Fruit fly (Drosophila melanogaster): ENCODE results near the gene Uba4.

Gene Uba4

dm6 chr2L:8517256-8517694, at the start of gene Uba4, which contains the start of gene mRpL51:
Uba4 (plus strand) TSS chr2L:8517411.
mRpL51 (minus strand) TSS chr2L:8517380.
- TF ChIP-seq usp (GFP tag; optimal IDR thresholded peaks at IDR 0.05) (no peak), EcR (GFP tag; optimal IDR thresholded peaks at IDR 0.05) (no peak), pan (optimal IDR thresholded peaks at IDR 0.05) (no peak), Dll (optimal IDR thresholded peaks at IDR 0.05) (no peak), CG8478 (optimal IDR thresholded peaks at IDR 0.05) (no peak), psq (optimal IDR thresholded peaks at IDR 0.05) (no peak)

dm6 chr2L:8468929-8469681, 48.1 kb upstream of the Uba4 start:
- TF ChIP-seq CG8478 (optimal IDR thresholded peaks at IDR 0.05): no peak
- no peak for TF ChIP-seq psq (optimal IDR thresholded peaks at IDR 0.05)
- TF ChIP-seq Dll (optimal IDR thresholded peaks at IDR 0.05): no peak
- TF ChIP-seq EcR (GFP tag; optimal IDR thresholded peaks at IDR 0.05): no peak
- TF ChIP-seq pan (optimal IDR thresholded peaks at IDR 0.05): no peak
- no peak for TF ChIP-seq usp (GFP tag; optimal IDR thresholded peaks at IDR 0.05)

dm6 chr2L:8471667-8472066, 45.5 kb upstream of the Uba4 start:
- no peak for TF ChIP-seq Dll (optimal IDR thresholded peaks at IDR 0.05)
- no peak for TF ChIP-seq pan (optimal IDR thresholded peaks at IDR 0.05)
- no peak for TF ChIP-seq usp (GFP tag; optimal IDR thresholded peaks at IDR 0.05)
- no peak for TF ChIP-seq psq (optimal IDR thresholded peaks at IDR 0.05)
- TF ChIP-seq CG8478 (optimal IDR thresholded peaks at IDR 0.05): no peak
- TF ChIP-seq EcR (GFP tag; optimal IDR thresholded peaks at IDR 0.05): no peak

dm6 chr2L:8473448-8473847, 43.8 kb upstream of the Uba4 start:
- TF ChIP-seq pan (optimal IDR thresholded peaks at IDR 0.05) (no peak), usp (GFP tag; optimal IDR thresholded peaks at IDR 0.05) (no peak), Dll (optimal IDR thresholded peaks at IDR 0.05) (no peak), CG8478 (optimal IDR thresholded peaks at IDR 0.05) (no peak), psq (optimal IDR thresholded peaks at IDR 0.05) (no peak), EcR (GFP tag; optimal IDR thresholded peaks at IDR 0.05) (no peak)

dm6 chr2L:8477049-8477448, 40.2 kb upstream of the Uba4 start, which contains the start of gene CheA29a:
CheA29a (plus strand) TSS chr2L:8477349.
- no peak for TF ChIP-seq CG8478 (optimal IDR thresholded peaks at IDR 0.05)
- no peak for TF ChIP-seq usp (GFP tag; optimal IDR thresholded peaks at IDR 0.05)
- TF ChIP-seq Dll (optimal IDR thresholded peaks at IDR 0.05): no peak
- TF ChIP-seq EcR (GFP tag; optimal IDR thresholded peaks at IDR 0.05): no peak
- TF ChIP-seq pan (optimal IDR thresholded peaks at IDR 0.05): no peak
- TF ChIP-seq psq (optimal IDR thresholded peaks at IDR 0.05): no peak

dm6 chr2L:8477971-8478370, 39.2 kb upstream of the Uba4 start:
- TF ChIP-seq Dll (optimal IDR thresholded peaks at IDR 0.05) (no peak), EcR (GFP tag; optimal IDR thresholded peaks at IDR 0.05) (no peak), psq (optimal IDR thresholded peaks at IDR 0.05) (no peak), CG8478 (optimal IDR thresholded peaks at IDR 0.05) (no peak), pan (optimal IDR thresholded peaks at IDR 0.05) (no peak), usp (GFP tag; optimal IDR thresholded peaks at IDR 0.05) (no peak)

dm6 chr2L:8478379-8478778, 38.8 kb upstream of the Uba4 start:
- TF ChIP-seq Dll (optimal IDR thresholded peaks at IDR 0.05) (peak; percentile 50), EcR (GFP tag; optimal IDR thresholded peaks at IDR 0.05) (no peak), CG8478 (optimal IDR thresholded peaks at IDR 0.05) (no peak), usp (GFP tag; optimal IDR thresholded peaks at IDR 0.05) (no peak), psq (optimal IDR thresholded peaks at IDR 0.05) (no peak), pan (optimal IDR thresholded peaks at IDR 0.05) (no peak)

- TF ChIP-seq psq (optimal IDR thresholded peaks at IDR 0.05) (no peak), EcR (GFP tag; optimal IDR thresholded peaks at IDR 0.05) (no peak), usp (GFP tag; optimal IDR thresholded peaks at IDR 0.05) (no peak)
Observed at dm6 chr2L:8478911-8479706, 38.1 kb upstream of the Uba4 start.

- TF ChIP-seq pan (optimal IDR thresholded peaks at IDR 0.05) (no peak), CG8478 (optimal IDR thresholded peaks at IDR 0.05) (no peak), Dll (optimal IDR thresholded peaks at IDR 0.05) (no peak), EcR (GFP tag; optimal IDR thresholded peaks at IDR 0.05) (no peak), psq (optimal IDR thresholded peaks at IDR 0.05) (no peak), usp (GFP tag; optimal IDR thresholded peaks at IDR 0.05) (no peak)
Observed at dm6 chr2L:8480825-8481224, 36.4 kb upstream of the Uba4 start.

dm6 chr2L:8481623-8482424, 35.4 kb upstream of the Uba4 start, which contains the start of gene CG43796:
CG43796 (plus strand) TSS chr2L:8482374.
- no peak for TF ChIP-seq CG8478 (optimal IDR thresholded peaks at IDR 0.05)
- no peak for TF ChIP-seq EcR (GFP tag; optimal IDR thresholded peaks at IDR 0.05)
- no peak for TF ChIP-seq psq (optimal IDR thresholded peaks at IDR 0.05)
- no peak for TF ChIP-seq pan (optimal IDR thresholded peaks at IDR 0.05)
- TF ChIP-seq usp (GFP tag; optimal IDR thresholded peaks at IDR 0.05): no peak
- TF ChIP-seq Dll (optimal IDR thresholded peaks at IDR 0.05): no peak

dm6 chr2L:8485562-8485961, 31.6 kb upstream of the Uba4 start:
- TF ChIP-seq psq (optimal IDR thresholded peaks at IDR 0.05): no peak
- TF ChIP-seq CG8478 (optimal IDR thresholded peaks at IDR 0.05): no peak
- TF ChIP-seq usp (GFP tag; optimal IDR thresholded peaks at IDR 0.05): no peak
- no peak for TF ChIP-seq Dll (optimal IDR thresholded peaks at IDR 0.05)
- TF ChIP-seq pan (optimal IDR thresholded peaks at IDR 0.05): no peak
- TF ChIP-seq EcR (GFP tag; optimal IDR thresholded peaks at IDR 0.05): no peak

Measured in whole organism.